Worm (Caenorhabditis elegans) whole organism, L3 larva: Measurements from ENCODE around the gene K02D10.3.

ENCODE experiments used
- ZK546.5 ChIP-seq: sonication (generic microtip); optimal IDR thresholded peaks from 2 replicates; lab custom pipeline; 2017; ENCODE audit warnings: missing biosample characterization, missing genetic modification characterization
- ama-1 ChIP-seq: fragments of 150-350 bp; optimal IDR thresholded peaks from 2 replicates; lab custom pipeline; 2018
- daf-12 ChIP-seq: fragments of 150-350 bp; optimal IDR thresholded peaks from 2 replicates; lab custom pipeline; 2014; ENCODE audit warnings: missing biosample characterization, missing genetic modification reagents, missing genetic modification characterization
- egl-27 ChIP-seq: sonication (generic microtip); optimal IDR thresholded peaks from 4 replicates; lab custom pipeline; 2017; ENCODE audit warnings: missing biosample characterization, missing genetic modification reagents, missing genetic modification characterization
- fos-1 ChIP-seq: fragments of 150-350 bp; optimal IDR thresholded peaks from 2 replicates; lab custom pipeline; 2014; ENCODE audit warnings: missing biosample characterization, missing genetic modification characterization
- mml-1 ChIP-seq: fragments of 150-350 bp; sonication (generic microtip); optimal IDR thresholded peaks from 3 replicates; lab custom pipeline; 2014; ENCODE audit warnings: missing biosample characterization, missing genetic modification characterization
- nhr-11 ChIP-seq: fragments of 150-350 bp; optimal IDR thresholded peaks from 2 replicates; lab custom pipeline; 2014; ENCODE audit warnings: missing biosample characterization, missing genetic modification characterization
- nhr-12 ChIP-seq: fragments of 150-350 bp; optimal IDR thresholded peaks from 2 replicates; lab custom pipeline; 2014; ENCODE audit warnings: missing biosample characterization, missing genetic modification characterization
- pqm-1 ChIP-seq: fragments of 150-350 bp; optimal IDR thresholded peaks from 2 replicates; lab custom pipeline; 2017; ENCODE audit warnings: missing biosample characterization, missing genetic modification characterization, inconsistent platforms
- skn-1 ChIP-seq: fragments of 150-350 bp; optimal IDR thresholded peaks from 2 replicates; lab custom pipeline; 2014; ENCODE audit warnings: missing biosample characterization, missing genetic modification characterization
- snpc-4 ChIP-seq: fragments of 150-350 bp; optimal IDR thresholded peaks from 2 replicates; lab custom pipeline; 2014; ENCODE audit warnings: missing biosample characterization, missing genetic modification characterization
- unc-62 ChIP-seq: fragments of 150-350 bp; sonication (generic microtip); optimal IDR thresholded peaks from 4 replicates; lab custom pipeline; 2014; ENCODE audit warnings: missing biosample characterization, missing genetic modification reagents, missing genetic modification characterization
- zag-1 ChIP-seq: fragments of 150-350 bp; optimal IDR thresholded peaks from 2 replicates; lab custom pipeline; 2014; ENCODE audit warnings: missing biosample characterization, missing genetic modification characterization

ce11 chrIII:8795595-8796141, 23.9 kb upstream of the K02D10.3 start:
- TF ChIP-seq egl-27 (peak; percentile 88), snpc-4 (tag; lab: Kevin White, UChicago) (peak; percentile 97), fos-1 (tag; lab: Kevin White, UChicago) (peak; percentile 53), nhr-11 (peak; percentile 93), daf-12 (peak; percentile 63), pqm-1 (peak; percentile 85), mml-1 (tag; lab: Kevin White, UChicago) (no peak), zag-1 (tag; lab: Kevin White, UChicago) (peak; percentile 87), skn-1 (tag; lab: Kevin White, UChicago) (peak; percentile 54), ama-1 (peak; percentile 60), unc-62 (GFP tag; lab: Kevin White, UChicago) (peak; percentile 95), ZK546.5 (no peak), nhr-12 (no peak)
